Worm (Caenorhabditis elegans) whole organism, late embryonic: Measurements from ENCODE around the gene gasr-8.

Experiments used
- C08G9.2 ChIP-seq: sonication (generic microtip); optimal IDR thresholded peaks from 2 replicates; lab custom pipeline; 2016; ENCODE audit warnings: mild to moderate bottlenecking, missing genetic modification characterization, moderate library complexity, missing compliant biosample characterization
- K02D7.2 ChIP-seq: sonication (generic microtip); optimal IDR thresholded peaks from 2 replicates; lab custom pipeline; 2017; ENCODE audit warnings: mild to moderate bottlenecking, missing genetic modification characterization, missing compliant biosample characterization
- K09A11.1 ChIP-seq: sonication (generic microtip); optimal IDR thresholded peaks from 2 replicates; lab custom pipeline; 2017; ENCODE audit warnings: antibody characterized with exemption, mild to moderate bottlenecking, missing genetic modification characterization, missing compliant biosample characterization; ENCODE audit not compliant: insufficient read depth
- T23F11.4 ChIP-seq: fragments of 200-800 bp; sonication (Bioruptor generic); optimal IDR thresholded peaks from 2 replicates; lab custom pipeline; 2018; ENCODE audit warnings: mild to moderate bottlenecking, missing genetic modification characterization, missing compliant biosample characterization
- Y22D7AL.16 ChIP-seq: sonication (generic microtip); optimal IDR thresholded peaks from 2 replicates; lab custom pipeline; 2016; ENCODE audit warnings: missing genetic modification characterization, missing compliant biosample characterization
- ama-1 ChIP-seq: fragments of 150-350 bp; optimal IDR thresholded peaks from 2 replicates; lab custom pipeline; 2014
- ceh-18 ChIP-seq: sonication (generic microtip); optimal IDR thresholded peaks from 2 replicates; lab custom pipeline; 2016; ENCODE audit warnings: missing genetic modification characterization, missing compliant biosample characterization
- ceh-22 ChIP-seq: sonication (generic microtip); optimal IDR thresholded peaks from 2 replicates; lab custom pipeline; 2017; ENCODE audit warnings: missing biosample characterization, missing genetic modification characterization
- ceh-31 ChIP-seq: sonication (generic microtip); optimal IDR thresholded peaks from 2 replicates; lab custom pipeline; 2016; ENCODE audit warnings: missing genetic modification characterization, missing compliant biosample characterization
- ceh-34 ChIP-seq: sonication (generic microtip); optimal IDR thresholded peaks from 2 replicates; lab custom pipeline; 2016; ENCODE audit warnings: mild to moderate bottlenecking, missing genetic modification characterization, missing compliant biosample characterization
- ceh-45 ChIP-seq: fragments of 200-800 bp; sonication (Bioruptor generic); IDR thresholded peaks from 2 replicates; pipeline ENCODE4 v1.3.6; 2022; ENCODE audit warnings: missing genetic modification reagents, missing genetic modification characterization, missing compliant biosample characterization
- ceh-9 ChIP-seq: sonication (generic microtip); optimal IDR thresholded peaks from 2 replicates; lab custom pipeline; 2016; ENCODE audit warnings: mild to moderate bottlenecking, missing genetic modification characterization, inconsistent platforms, missing compliant biosample characterization
- che-1 ChIP-seq: sonication (generic microtip); optimal IDR thresholded peaks from 2 replicates; lab custom pipeline; 2016; ENCODE audit warnings: mild to moderate bottlenecking, missing genetic modification characterization, missing compliant biosample characterization
- dmd-4 ChIP-seq: sonication (generic microtip); optimal IDR thresholded peaks from 2 replicates; lab custom pipeline; 2016; ENCODE audit warnings: borderline replicate concordance, missing genetic modification characterization, missing compliant biosample characterization
- ets-4 ChIP-seq: sonication (generic microtip); optimal IDR thresholded peaks from 2 replicates; lab custom pipeline; 2016; ENCODE audit warnings: missing genetic modification characterization, missing compliant biosample characterization
- eyg-1 ChIP-seq: sonication (generic microtip); optimal IDR thresholded peaks from 2 replicates; lab custom pipeline; 2016; ENCODE audit warnings: missing genotype, missing genetic modification characterization, missing compliant biosample characterization
- fkh-10 ChIP-seq: fragments of 150-350 bp; optimal IDR thresholded peaks from 2 replicates; lab custom pipeline; 2014; ENCODE audit warnings: missing biosample characterization, missing genetic modification reagents, missing genetic modification characterization
- fkh-6 ChIP-seq: sonication (generic microtip); optimal IDR thresholded peaks from 2 replicates; lab custom pipeline; 2016; ENCODE audit warnings: missing genetic modification characterization, missing compliant biosample characterization
- gmeb-2 ChIP-seq: sonication (generic microtip); optimal IDR thresholded peaks from 2 replicates; lab custom pipeline; 2016; ENCODE audit warnings: missing genetic modification characterization, inconsistent platforms, missing compliant biosample characterization
- hlh-13 ChIP-seq: fragments of 200-800 bp; sonication (Bioruptor generic); optimal IDR thresholded peaks from 2 replicates; lab custom pipeline; 2018; ENCODE audit warnings: mild to moderate bottlenecking, missing genetic modification characterization, missing compliant biosample characterization
- hlh-30 ChIP-seq: sonication (generic microtip); optimal IDR thresholded peaks from 2 replicates; lab custom pipeline; 2017; ENCODE audit warnings: antibody characterized with exemption, missing genetic modification characterization, missing compliant biosample characterization; ENCODE audit not compliant: insufficient read depth
- hlh-6 ChIP-seq: sonication (generic microtip); optimal IDR thresholded peaks from 2 replicates; lab custom pipeline; 2016; ENCODE audit warnings: missing genotype, missing genetic modification characterization, missing compliant biosample characterization
- hlh-8 ChIP-seq: sonication (generic microtip); optimal IDR thresholded peaks from 2 replicates; lab custom pipeline; 2016; ENCODE audit warnings: missing genotype, missing genetic modification characterization, missing compliant biosample characterization
- mec-3 ChIP-seq: sonication (generic microtip); optimal IDR thresholded peaks from 2 replicates; lab custom pipeline; 2016; ENCODE audit warnings: borderline replicate concordance, missing genetic modification characterization, missing compliant biosample characterization
- nfya-1 ChIP-seq: sonication (generic microtip); optimal IDR thresholded peaks from 2 replicates; lab custom pipeline; 2017; ENCODE audit warnings: missing genetic modification characterization, mild to moderate bottlenecking, missing compliant biosample characterization, antibody characterized with exemption, moderate library complexity
- nhr-11 ChIP-seq: fragments of 150-350 bp; optimal IDR thresholded peaks from 2 replicates; lab custom pipeline; 2014; ENCODE audit warnings: missing biosample characterization, missing genetic modification characterization
- nhr-232 ChIP-seq: sonication (generic microtip); optimal IDR thresholded peaks from 2 replicates; lab custom pipeline; 2016; ENCODE audit warnings: missing genetic modification characterization, missing compliant biosample characterization
- npax-4 ChIP-seq: sonication (generic microtip); optimal IDR thresholded peaks from 2 replicates; lab custom pipeline; 2016; ENCODE audit warnings: missing genetic modification characterization, missing compliant biosample characterization
- odd-2 ChIP-seq: sonication (generic microtip); optimal IDR thresholded peaks from 2 replicates; lab custom pipeline; 2017; ENCODE audit warnings: antibody characterized with exemption, mild to moderate bottlenecking, missing genetic modification characterization, missing compliant biosample characterization
- pat-9 ChIP-seq: fragments of 200-800 bp; sonication (Bioruptor generic); optimal IDR thresholded peaks from 2 replicates; lab custom pipeline; 2018; ENCODE audit warnings: mild to moderate bottlenecking, missing genetic modification characterization, moderate library complexity, missing compliant biosample characterization
- pax-1 ChIP-seq: fragments of 150-350 bp; optimal IDR thresholded peaks from 2 replicates; lab custom pipeline; 2014; ENCODE audit warnings: missing biosample characterization, missing genetic modification characterization
- pha-4 ChIP-seq: fragments of 150-350 bp; optimal IDR thresholded peaks from 2 replicates; lab custom pipeline; 2018; ENCODE audit warnings: missing biosample characterization, missing genetic modification reagents, missing genetic modification characterization
- pqm-1 ChIP-seq: sonication (generic microtip); optimal IDR thresholded peaks from 2 replicates; lab custom pipeline; 2016; ENCODE audit warnings: missing genetic modification characterization, missing compliant biosample characterization
- pros-1 ChIP-seq: fragments of 150-350 bp; optimal IDR thresholded peaks from 2 replicates; lab custom pipeline; 2014; ENCODE audit warnings: missing biosample characterization, missing genetic modification reagents, missing genetic modification characterization
- sdc-2 ChIP-seq: sonication (generic microtip); optimal IDR thresholded peaks from 2 replicates; lab custom pipeline; 2016; ENCODE audit warnings: missing genotype, missing genetic modification characterization, missing compliant biosample characterization
- sox-2 ChIP-seq: fragments of 200-800 bp; sonication (Bioruptor generic); IDR thresholded peaks from 2 replicates; pipeline ENCODE4 v1.3.6; 2022; ENCODE audit warnings: missing genetic modification reagents, missing genetic modification characterization, missing compliant biosample characterization
- sox-4 ChIP-seq: sonication (generic microtip); optimal IDR thresholded peaks from 2 replicates; lab custom pipeline; 2017; ENCODE audit warnings: mild to moderate bottlenecking, missing genetic modification characterization, inconsistent platforms, missing compliant biosample characterization
- tbx-2 ChIP-seq: sonication (generic microtip); optimal IDR thresholded peaks from 2 replicates; lab custom pipeline; 2016; ENCODE audit warnings: missing genetic modification characterization, missing compliant biosample characterization
- ttx-3 ChIP-seq: sonication (generic microtip); optimal IDR thresholded peaks from 2 replicates; lab custom pipeline; 2016; ENCODE audit warnings: missing genetic modification reagents, missing genetic modification characterization, missing compliant biosample characterization
- unc-42 ChIP-seq: sonication (generic microtip); optimal IDR thresholded peaks from 2 replicates; lab custom pipeline; 2016; ENCODE audit warnings: missing genotype, missing genetic modification characterization, missing compliant biosample characterization
- unc-55 ChIP-seq: sonication (generic microtip); optimal IDR thresholded peaks from 2 replicates; lab custom pipeline; 2017; ENCODE audit warnings: missing biosample characterization, missing genetic modification reagents, missing genetic modification characterization
- unc-86 ChIP-seq: sonication (generic microtip); optimal IDR thresholded peaks from 2 replicates; lab custom pipeline; 2016; ENCODE audit warnings: missing genetic modification characterization, missing compliant biosample characterization
- zip-5 ChIP-seq: sonication (generic microtip); optimal IDR thresholded peaks from 2 replicates; lab custom pipeline; 2016; ENCODE audit warnings: missing genetic modification characterization, missing compliant biosample characterization
- ztf-16 ChIP-seq: sonication (generic microtip); optimal IDR thresholded peaks from 2 replicates; lab custom pipeline; 2017; ENCODE audit warnings: missing genetic modification characterization, missing compliant biosample characterization

The gasr-8 gene

DNA sequence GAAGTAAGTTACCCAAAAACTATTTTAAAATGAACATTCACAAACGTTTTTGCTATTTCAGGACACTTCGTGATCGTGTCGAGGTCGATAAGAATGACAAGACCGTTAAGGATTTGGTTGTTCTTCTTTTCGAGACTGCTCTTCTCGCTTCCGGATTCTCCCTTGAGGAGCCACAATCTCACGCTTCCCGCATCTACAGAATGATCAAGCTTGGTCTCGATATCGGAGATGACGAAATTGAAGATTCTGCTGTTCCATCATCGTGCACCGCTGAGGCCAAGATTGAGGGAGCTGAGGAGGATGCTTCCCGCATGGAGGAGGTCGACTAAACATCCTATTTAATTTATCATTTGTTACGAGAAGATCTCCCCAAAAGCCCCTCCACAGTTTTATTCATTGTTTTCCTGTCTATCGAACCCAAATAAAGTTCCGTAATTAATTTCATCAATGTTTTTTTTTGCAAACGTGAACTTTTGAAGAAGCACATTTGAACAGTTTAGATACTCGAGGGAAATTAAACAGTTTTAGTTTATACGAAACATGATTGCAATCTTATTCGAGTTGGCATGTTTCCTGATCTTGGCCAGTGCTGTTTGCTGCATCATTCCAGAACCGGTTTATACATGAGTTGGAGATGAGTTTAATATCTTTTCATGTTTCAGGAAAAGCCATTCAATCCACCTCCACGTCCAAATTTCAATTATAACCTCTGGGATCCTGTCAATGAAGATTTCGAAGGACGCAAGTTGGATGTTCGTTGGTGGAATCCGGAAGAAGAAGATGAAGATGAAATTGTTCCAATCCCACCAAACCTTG lies 605 bp upstream of the gasr-8 start, which contains the start of gene C47E8.11:
TSS of gene C47E8.11 (plus strand) at position 520 of the 816 bp plus-strand sequence.
- TF ChIP-seq ceh-22 (tag; lab: Kevin White, UChicago) (no peak), unc-42 (tag; lab: Kevin White, UChicago) (no peak), ceh-9 (tag; lab: Kevin White, UChicago) (no peak), pqm-1 (tag; lab: Kevin White, UChicago) (no peak), zip-5 (tag; lab: Kevin White, UChicago) (no peak), hlh-6 (tag; lab: Kevin White, UChicago) (no peak), nfya-1 (tag; lab: Kevin White, UChicago) (peak; percentile 12)

DNA sequence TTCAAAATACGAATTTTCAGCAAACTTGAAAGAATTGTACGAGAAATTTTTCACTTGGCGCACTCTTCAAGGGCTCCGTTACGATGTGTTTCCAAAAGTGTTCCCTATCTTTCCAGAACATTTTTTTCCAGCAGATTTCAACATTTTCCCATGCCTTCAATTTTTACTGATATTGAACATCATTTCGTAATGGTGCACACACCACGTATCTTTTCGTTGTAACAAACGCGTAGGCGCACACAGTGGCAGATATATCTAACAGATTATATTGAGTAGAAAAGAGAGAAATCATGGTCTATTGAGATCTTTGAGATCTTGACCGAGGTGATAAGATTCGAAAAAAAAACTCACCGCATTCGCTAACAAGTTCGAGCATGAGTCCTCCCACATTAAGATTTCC lies 6.8 kb downstream of the gasr-8 start:
- TF ChIP-seq unc-55 (GFP tag; lab: Kevin White, UChicago) (peak; percentile 44), ceh-18 (peak; percentile 30), dmd-4 (tag; lab: Kevin White, UChicago) (no peak)
- TF ChIP-seq, all 69 proteins: peak for 2

DNA sequence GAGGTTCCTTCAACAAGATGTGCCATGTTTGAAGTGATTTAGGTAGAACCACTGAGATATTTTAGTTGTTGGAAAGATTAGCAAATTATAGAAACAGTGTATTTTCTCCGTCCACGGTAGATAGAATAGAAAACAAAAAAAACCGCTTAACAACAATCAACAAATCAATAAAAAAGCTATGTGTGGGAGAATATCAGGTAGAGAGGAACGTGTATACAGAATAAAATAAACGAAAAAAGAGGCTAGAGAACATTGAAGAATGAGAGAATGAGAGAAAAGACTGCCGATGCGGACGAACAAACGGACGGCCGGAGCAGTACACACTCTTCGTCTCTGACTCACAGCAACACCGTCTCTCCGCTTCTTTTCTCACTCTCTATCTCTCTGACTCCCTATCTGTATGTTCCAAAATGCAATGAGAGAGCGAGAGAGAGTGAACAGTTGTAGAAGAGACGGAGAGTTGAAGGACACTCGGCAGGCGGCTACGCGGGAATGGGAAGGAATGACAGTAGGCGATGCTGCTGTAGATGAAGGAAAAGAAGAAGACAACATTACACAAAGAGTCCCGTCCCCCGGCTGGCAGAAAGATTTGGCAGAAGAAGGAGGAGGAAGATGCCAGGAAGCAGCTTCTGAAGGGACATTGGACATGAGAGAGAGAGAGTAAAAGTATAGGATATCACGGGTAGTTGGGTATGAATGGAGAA lies 7.8 kb downstream of the gasr-8 start, which contains the start of gene unc-112:
TSS of gene unc-112 (minus strand) at position 51 of the 704 bp plus-strand sequence.
- TF ChIP-seq pha-4 (no peak), fkh-6 (tag; lab: Kevin White, UChicago) (peak; percentile 58), eyg-1 (peak; percentile 24), dmd-4 (tag; lab: Kevin White, UChicago) (peak; percentile 32), ceh-34 (peak; percentile 93), nhr-232 (tag; lab: Kevin White, UChicago) (no peak), pqm-1 (tag; lab: Kevin White, UChicago) (no peak), ttx-3 (tag; lab: Kevin White, UChicago) (no peak), npax-4 (tag; lab: Kevin White, UChicago) (no peak), Y22D7AL.16 (tag; lab: Kevin White, UChicago) (no peak), pros-1 (tag; lab: Kevin White, UChicago) (peak; percentile 32), ceh-22 (tag; lab: Kevin White, UChicago) (no peak), che-1 (tag; lab: Kevin White, UChicago) (peak; percentile 32), hlh-30 (tag; lab: Kevin White, UChicago) (peak; percentile 61), hlh-6 (tag; lab: Kevin White, UChicago) (no peak), K02D7.2 (tag; lab: Kevin White, UChicago) (no peak), ceh-31 (tag; lab: Kevin White, UChicago) (peak; percentile 91), zip-5 (tag; lab: Kevin White, UChicago) (no peak), T23F11.4 (no peak), sox-2 (GFP tag; lab: Robert Waterston, UW) (no peak), C08G9.2 (tag; lab: Kevin White, UChicago) (peak; percentile 74), ceh-45 (GFP tag; lab: Robert Waterston, UW) (no peak), tbx-2 (tag; lab: Kevin White, UChicago) (peak; percentile 93), fkh-10 (GFP tag; lab: Kevin White, UChicago) (no peak), ama-1 (lab: Kevin White, UChicago) (no peak), nhr-11 (no peak), hlh-8 (tag; lab: Kevin White, UChicago) (peak; percentile 29), ceh-18 (peak; percentile 95), ets-4 (tag; lab: Kevin White, UChicago) (peak; percentile 53), hlh-13 (GFP tag; lab: Kevin White, UChicago) (no peak), unc-86 (tag; lab: Kevin White, UChicago) (peak; percentile 9), pat-9 (tag; lab: Kevin White, UChicago) (peak; percentile 66), sdc-2 (peak; percentile 67), odd-2 (tag; lab: Kevin White, UChicago) (no peak), mec-3 (no peak), ztf-16 (tag; lab: Kevin White, UChicago) (peak; percentile 17), unc-42 (tag; lab: Kevin White, UChicago) (peak; percentile 58), pax-1 (tag; lab: Kevin White, UChicago) (peak; percentile 22), K09A11.1 (tag; lab: Kevin White, UChicago) (peak; percentile 27), gmeb-2 (tag; lab: Kevin White, UChicago) (no peak), sox-4 (tag; lab: Kevin White, UChicago) (no peak)
